Fruit fly (Drosophila melanogaster): ENCODE measurements around the gene Ir100a.

Ir100a gene

DNA sequence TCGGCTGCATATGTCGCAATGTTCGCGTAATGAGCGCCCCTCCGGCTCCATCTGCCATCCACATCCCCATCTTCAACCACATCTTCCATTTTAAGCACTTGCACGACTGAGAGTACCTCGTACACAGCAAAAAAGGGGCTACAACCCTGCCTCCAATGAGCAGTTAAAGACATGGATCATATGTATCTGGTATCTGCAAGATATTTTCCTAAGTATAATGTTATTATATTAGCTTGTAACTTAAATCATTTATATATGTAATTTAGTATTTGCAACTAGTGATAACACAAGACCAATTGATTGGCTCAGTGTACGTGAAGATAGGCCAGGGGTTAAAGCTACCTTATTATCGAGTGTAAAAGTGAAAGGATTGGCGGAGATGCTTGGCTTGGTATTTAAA, 38.1 kb upstream of the Ir100a start (continued):
- TF ChIP-seq NfI (GFP tag; optimal IDR thresholded peaks at IDR 0.05) (no peak), HLHmδ (GFP tag; optimal IDR thresholded peaks at IDR 0.05) (no peak), CG11085 (GFP tag; IDR thresholded peaks at IDR 0.05) (no peak), CG2199 (GFP tag; IDR thresholded peaks at IDR 0.05) (no peak), Scr (GFP tag; IDR thresholded peaks at IDR 0.05; ENCODE audit: partially characterized antibody) (no peak), Gug (GFP tag; IDR thresholded peaks at IDR 0.05) (no peak), ttk (GFP tag; IDR thresholded peaks at IDR 0.05) (no peak), CG11504 (tag; optimal IDR thresholded peaks at IDR 0.05) (peak; percentile 25), nerfin-2 (GFP tag; IDR thresholded peaks at IDR 0.05; ENCODE audit: partially characterized antibody) (no peak), CG8388 (GFP tag; optimal IDR thresholded peaks at IDR 0.05) (no peak), dmrt99B (tag; optimal IDR thresholded peaks at IDR 0.05) (peak; percentile 29)

- TF ChIP-seq CG18599 (GFP tag; optimal IDR thresholded peaks at IDR 0.05) (no peak), CG1529 (GFP tag; optimal IDR thresholded peaks at IDR 0.05) (no peak), dysf (GFP tag; IDR thresholded peaks at IDR 0.05) (no peak), HLH54F (GFP tag; optimal IDR thresholded peaks at IDR 0.05) (no peak), CG3407 (GFP tag; optimal IDR thresholded peaks at IDR 0.05) (no peak), dpn (GFP tag; optimal IDR thresholded peaks at IDR 0.05) (no peak), Atf-2 (GFP tag; optimal IDR thresholded peaks at IDR 0.05) (no peak), z (GFP tag; IDR thresholded peaks at IDR 0.05) (peak; percentile 45; the same call in 1 of the 3 replicates), CG10321 (GFP tag; IDR thresholded peaks at IDR 0.05) (no peak), Hey (tag; optimal IDR thresholded peaks at IDR 0.05) (no peak), Deaf1 (tag; optimal IDR thresholded peaks at IDR 0.05) (peak; percentile 55)
Observed at dm6 chr3R:31764672-31765071, 36.1 kb upstream of the Ir100a start, which contains the start of gene CG2150. Gene CG2150, minus strand, starts transcription at chr3R:31764772.

DNA sequence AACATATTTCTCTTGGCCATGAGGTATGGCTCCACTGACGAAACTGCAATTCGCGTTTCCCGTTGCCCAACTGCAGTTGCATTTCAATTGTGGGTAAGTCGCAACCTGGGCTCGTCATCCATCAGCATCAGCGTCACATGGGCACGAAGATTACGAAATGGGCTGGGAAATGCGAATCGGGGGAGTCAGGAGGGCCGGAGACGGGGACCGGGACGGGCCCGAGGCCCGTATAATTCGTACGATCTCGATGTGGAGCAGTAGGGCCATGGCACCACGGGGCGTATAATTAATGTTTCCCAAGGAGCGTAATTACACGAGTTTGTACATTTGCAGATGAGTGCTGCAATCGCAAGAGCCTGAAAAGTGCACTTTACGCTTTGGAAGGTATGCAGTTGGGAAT, 35.6 kb upstream of the Ir100a start:
- TF ChIP-seq pnt (GFP tag; optimal IDR thresholded peaks at IDR 0.05) (no peak), Bgb (GFP tag; IDR thresholded peaks at IDR 0.05; ENCODE audit: partially characterized antibody) (no peak), Lpt (GFP tag; optimal IDR thresholded peaks at IDR 0.05) (no peak), Hr3 (GFP tag; optimal IDR thresholded peaks at IDR 0.05) (no peak), HLH54F (GFP tag; optimal IDR thresholded peaks at IDR 0.05) (no peak), CG3065 (GFP tag; optimal IDR thresholded peaks at IDR 0.05) (no peak), Neu2 (GFP tag; optimal IDR thresholded peaks at IDR 0.05; ENCODE audit: borderline replicate concordance) (no peak), CG1792 (GFP tag; optimal IDR thresholded peaks at IDR 0.05) (no peak), kah (GFP tag; optimal IDR thresholded peaks at IDR 0.05) (no peak), scrt (GFP tag; optimal IDR thresholded peaks at IDR 0.05) (no peak), Dip2 (GFP tag; IDR thresholded peaks at IDR 0.05) (no peak)

DNA sequence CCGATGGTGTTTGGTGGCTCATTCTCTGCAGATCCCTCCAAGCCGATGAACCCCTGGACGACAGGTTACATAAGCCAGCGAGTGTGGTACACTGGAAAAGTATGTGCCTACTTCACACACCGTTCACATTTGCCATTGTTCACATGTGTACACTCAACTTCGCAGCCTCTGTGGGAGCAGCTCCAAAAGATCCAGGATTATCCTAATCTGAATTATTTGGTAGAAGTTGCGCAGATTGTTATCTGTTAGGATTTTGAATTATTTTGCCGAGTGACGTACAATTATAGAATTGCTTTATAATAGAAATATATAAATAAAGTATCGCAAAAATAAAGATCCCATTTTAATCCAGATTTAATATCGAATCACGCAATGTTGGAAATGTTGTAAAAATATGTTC, 33.2 kb upstream of the Ir100a start:
- TF ChIP-seq Hey (tag; optimal IDR thresholded peaks at IDR 0.05) (no peak), lilli (GFP tag; optimal IDR thresholded peaks at IDR 0.05) (no peak), bsh (GFP tag; optimal IDR thresholded peaks at IDR 0.05) (peak in 1 of 2 experiments; percentile 24), Pdp1 (GFP tag; optimal IDR thresholded peaks at IDR 0.05) (peak in 1 of 2 experiments; percentile 4)

DNA sequence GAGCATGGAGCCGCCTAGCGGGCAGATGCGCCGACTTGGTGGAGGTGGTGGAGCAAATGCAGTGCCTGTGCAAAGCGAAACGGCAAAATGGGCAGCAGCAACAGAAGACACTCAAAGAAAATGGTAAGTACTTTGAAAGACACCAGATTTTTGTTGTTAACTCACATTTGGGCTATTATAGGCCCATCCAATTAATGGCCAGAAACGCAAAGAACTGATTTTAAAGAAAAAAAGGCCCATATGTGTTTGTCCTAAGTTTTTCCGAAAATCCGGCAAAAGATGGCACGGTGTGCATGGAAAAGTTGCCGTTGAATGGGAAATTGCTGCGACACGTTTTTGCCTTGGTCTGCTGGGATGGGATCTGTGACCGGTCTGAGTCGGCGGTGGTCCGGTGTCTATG, 32.6 kb upstream of the Ir100a start:
- no peak for TF ChIP-seq emc (GFP tag; optimal IDR thresholded peaks at IDR 0.05)
- peak in 1 of 2 experiments; percentile 46 for TF ChIP-seq bsh (GFP tag; optimal IDR thresholded peaks at IDR 0.05)
- no peak for TF ChIP-seq BEAF-32 (GFP tag; optimal IDR thresholded peaks at IDR 0.05)
- no peak for TF ChIP-seq knrl (GFP tag; IDR thresholded peaks at IDR 0.05; ENCODE audit: partially characterized antibody)
- TF ChIP-seq CG6791 (GFP tag; IDR thresholded peaks at IDR 0.05; ENCODE audit: partially characterized antibody): 0 out of 3 replicates have a peak, but pooled peaks have one; percentile 42
- TF ChIP-seq Drgx (GFP tag; IDR thresholded peaks at IDR 0.05): peak; percentile 86
- TF ChIP-seq chif (GFP tag; optimal IDR thresholded peaks at IDR 0.05): no peak
- no peak for TF ChIP-seq cwo (GFP tag; optimal IDR thresholded peaks at IDR 0.05)
- TF ChIP-seq CG8281 (tag; optimal IDR thresholded peaks at IDR 0.05): no peak
- no peak for TF ChIP-seq Ssrp (tag; optimal IDR thresholded peaks at IDR 0.05)

All from whole organism, embryonic.